Worm (Caenorhabditis elegans): ENCODE measurements around the gene C33D3.3.

DNA sequence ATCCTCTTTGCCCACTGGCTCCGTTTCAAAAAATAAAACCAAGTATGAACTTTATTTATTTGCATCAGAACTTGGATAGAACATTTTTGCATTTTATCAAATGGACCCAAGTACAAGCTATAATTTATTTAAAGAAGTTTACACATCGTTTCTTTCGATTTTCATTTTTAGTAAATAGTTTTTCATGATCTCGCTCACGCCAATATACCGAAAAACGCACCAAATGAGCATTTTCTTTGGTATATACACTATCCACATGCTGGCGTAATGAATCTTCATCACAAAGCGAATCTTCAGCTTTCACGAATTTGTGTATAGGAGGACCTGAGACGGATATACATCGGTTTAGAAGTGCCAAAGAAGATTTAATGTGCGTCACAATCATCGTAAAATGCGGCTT lies 8.6 kb upstream of the C33D3.3 start, which contains the start of gene C39B10.7:
- TF ChIP-seq nhr-80 (tag; optimal IDR thresholded peaks at IDR 0.05): no peak
- TF ChIP-seq zfh-2 (GFP tag; conservative IDR thresholded peaks at IDR 0.05): no peak
- TF ChIP-seq snpc-1.1 (tag; optimal IDR thresholded peaks at IDR 0.05; ENCODE audit: insufficient read depth): no peak
- no peak for TF ChIP-seq attf-5 (GFP tag; optimal IDR thresholded peaks at IDR 0.05)
- no peak for TF ChIP-seq ceh-100 (GFP tag; IDR thresholded peaks at IDR 0.05)
- TF ChIP-seq ztf-28 (GFP tag; IDR thresholded peaks at IDR 0.05): no peak
- no peak for TF ChIP-seq hrde-1 (tag; optimal IDR thresholded peaks at IDR 0.05; ENCODE audit: borderline replicate concordance)
- no peak for TF ChIP-seq lsl-1 (GFP tag; optimal IDR thresholded peaks at IDR 0.05)

All from whole organism, young adult.